Worm (Caenorhabditis elegans): Measurements from ENCODE around the gene M02G9.4.

The M02G9.4 gene

ce11 chrII:10303663-10304115, 13.4 kb upstream of the M02G9.4 start, which contains the start of gene vha-9 (continued):
- TF ChIP-seq nhr-77 (tag; optimal IDR thresholded peaks at IDR 0.05) (peak; percentile 53), ama-1 (optimal IDR thresholded peaks at IDR 0.05) (peak; percentile 63), lin-13 (GFP tag; optimal IDR thresholded peaks at IDR 0.05) (peak; percentile 59), ztf-7 (tag; optimal IDR thresholded peaks at IDR 0.05) (no peak), ceh-20 (GFP tag; IDR thresholded peaks at IDR 0.05) (no peak), tra-1 (GFP tag; IDR thresholded peaks at IDR 0.05) (no peak), ceh-28 (tag; optimal IDR thresholded peaks at IDR 0.05) (no peak), T20F7.1 (GFP tag; optimal IDR thresholded peaks at IDR 0.05) (peak; percentile 38), daf-19 (GFP tag; conservative IDR thresholded peaks at IDR 0.05) (peak; percentile 70; the same call in 1 of the 2 replicates), F26F4.8 (GFP tag; conservative IDR thresholded peaks at IDR 0.05) (no peak), mxl-2 (GFP tag; conservative IDR thresholded peaks at IDR 0.05) (no peak), arid-1 (GFP tag; conservative IDR thresholded peaks at IDR 0.05) (0 out of 2 replicates have a peak, but pooled peaks have one; percentile 35), unc-39 (tag; optimal IDR thresholded peaks at IDR 0.05) (no peak), Y5F2A.4 (GFP tag; optimal IDR thresholded peaks at IDR 0.05) (no peak), T26A8.4 (GFP tag; IDR thresholded peaks at IDR 0.05) (0 out of 2 replicates have a peak, but pooled peaks have one; percentile 26), saeg-2 (GFP tag; IDR thresholded peaks at IDR 0.05) (no peak), ztf-11 (tag; optimal IDR thresholded peaks at IDR 0.05) (no peak), lin-29 (GFP tag; IDR thresholded peaks at IDR 0.05) (no peak), dmd-8 (GFP tag; IDR thresholded peaks at IDR 0.05) (no peak), mdl-1 (tag; optimal IDR thresholded peaks at IDR 0.05) (peak in 1 of 2 experiments; percentile 2), daf-8 (GFP tag; IDR thresholded peaks at IDR 0.05) (no peak), nhr-28 (tag; optimal IDR thresholded peaks at IDR 0.05) (peak; percentile 62), pha-4 (GFP tag; IDR thresholded peaks at IDR 0.05) (0 out of 2 replicates have a peak, but pooled peaks have one; percentile 46), pha-4 (tag; optimal IDR thresholded peaks at IDR 0.05) (no peak), lim-7 (GFP tag; IDR thresholded peaks at IDR 0.05) (no peak), lin-38 (GFP tag; IDR thresholded peaks at IDR 0.05) (peak; percentile 65), spr-3 (GFP tag; optimal IDR thresholded peaks at IDR 0.05) (no peak), ceh-44 (GFP tag; IDR thresholded peaks at IDR 0.05) (no peak), php-3 (GFP tag; IDR thresholded peaks at IDR 0.05) (no peak), D1046.2 (GFP tag; IDR thresholded peaks at IDR 0.05) (no peak), hif-1 (tag; optimal IDR thresholded peaks at IDR 0.05) (peak in 1 of 2 experiments; percentile 54), nhr-42 (GFP tag; IDR thresholded peaks at IDR 0.05) (peak; percentile 56; the same call in 1 of the 2 replicates), nhr-102 (tag; optimal IDR thresholded peaks at IDR 0.05) (no peak), dmd-6 (GFP tag; IDR thresholded peaks at IDR 0.05) (peak; percentile 31; the same call in 1 of the 2 replicates), hmg-1.1 (GFP tag; IDR thresholded peaks at IDR 0.05) (peak; percentile 10; the same call in 1 of the 2 replicates), nhr-25 (tag; optimal IDR thresholded peaks at IDR 0.05; ENCODE audit: borderline replicate concordance, insufficient read depth) (no peak), nhr-6 (tag; optimal IDR thresholded peaks at IDR 0.05) (no peak), snpc-4 (tag; optimal IDR thresholded peaks at IDR 0.05) (no peak), dve-1 (tag; optimal IDR thresholded peaks at IDR 0.05; ENCODE audit: insufficient read depth) (peak; percentile 75), egl-27 (tag; optimal IDR thresholded peaks at IDR 0.05) (no peak), lsy-2 (tag; optimal IDR thresholded peaks at IDR 0.05) (peak in 1 of 2 experiments; percentile 37), hlh-11 (tag; optimal IDR thresholded peaks at IDR 0.05) (peak; percentile 62), sdz-12 (GFP tag; optimal IDR thresholded peaks at IDR 0.05) (no peak), nhr-48 (tag; optimal IDR thresholded peaks at IDR 0.05) (no peak), zip-11 (GFP tag; IDR thresholded peaks at IDR 0.05) (no peak), unc-62 (GFP tag; optimal IDR thresholded peaks at IDR 0.05 in 1 of 2) (peak in 1 of 2 experiments; percentile 15), unc-62 (tag; optimal IDR thresholded peaks at IDR 0.05) (no peak), nhr-10 (tag; optimal IDR thresholded peaks at IDR 0.05) (no peak), lin-1 (GFP tag; IDR thresholded peaks at IDR 0.05) (no peak)

Data from whole organism, L4 larva.